Worm (Caenorhabditis elegans) whole organism, L2 larva: ENCODE data around the gene F46B3.15.

Experiments
- R02D3.7 ChIP-seq: fragments of 150-350 bp; optimal IDR thresholded peaks from 2 replicates; lab custom pipeline; 2014; ENCODE audit warnings: missing biosample characterization, missing genetic modification characterization
- ZK546.5 ChIP-seq: sonication (generic microtip); optimal IDR thresholded peaks from 2 replicates; lab custom pipeline; 2017; ENCODE audit warnings: missing biosample characterization, missing genetic modification characterization
- ceh-16 ChIP-seq: fragments of 150-350 bp; optimal IDR thresholded peaks from 2 replicates; lab custom pipeline; 2014; ENCODE audit warnings: missing biosample characterization, missing genetic modification characterization
- egl-27 ChIP-seq: sonication (generic microtip); optimal IDR thresholded peaks from 3 replicates; lab custom pipeline; 2017; ENCODE audit warnings: missing biosample characterization, missing genetic modification reagents, missing genetic modification characterization
- elt-3 ChIP-seq: sonication (generic microtip); optimal IDR thresholded peaks from 2 replicates; lab custom pipeline; 2017; ENCODE audit warnings: missing biosample characterization, missing genetic modification characterization
- nhr-11 ChIP-seq: fragments of 150-350 bp; optimal IDR thresholded peaks from 2 replicates; lab custom pipeline; 2014; ENCODE audit warnings: missing biosample characterization, missing genetic modification characterization
- nhr-12 ChIP-seq: fragments of 150-350 bp; optimal IDR thresholded peaks from 2 replicates; lab custom pipeline; 2014; ENCODE audit warnings: missing biosample characterization, missing genetic modification characterization
- nhr-23 ChIP-seq: fragments of 150-350 bp; optimal IDR thresholded peaks from 2 replicates; lab custom pipeline; 2014; ENCODE audit warnings: missing biosample characterization, missing genetic modification reagents, missing genetic modification characterization
- nhr-25 ChIP-seq: fragments of 150-350 bp; sonication (generic microtip); optimal IDR thresholded peaks from 3 replicates; lab custom pipeline; 2014; ENCODE audit warnings: missing biosample characterization, missing genetic modification characterization
- sem-4 ChIP-seq: fragments of 150-350 bp; optimal IDR thresholded peaks from 2 replicates; lab custom pipeline; 2014; ENCODE audit warnings: missing biosample characterization, missing genetic modification reagents, missing genetic modification characterization
- skn-1 ChIP-seq: sonication (generic microtip); optimal IDR thresholded peaks from 2 replicates; lab custom pipeline; 2017; ENCODE audit warnings: missing biosample characterization, missing genetic modification characterization
- snpc-4 ChIP-seq: fragments of 150-350 bp; optimal IDR thresholded peaks from 2 replicates; lab custom pipeline; 2014; ENCODE audit warnings: missing biosample characterization, missing genetic modification characterization
- zag-1 ChIP-seq: fragments of 150-350 bp; optimal IDR thresholded peaks from 2 replicates; lab custom pipeline; 2014; ENCODE audit warnings: missing biosample characterization, missing genetic modification characterization
- ztf-4 ChIP-seq: fragments of 150-350 bp; optimal IDR thresholded peaks from 2 replicates; lab custom pipeline; 2014; ENCODE audit warnings: missing biosample characterization, missing genetic modification characterization

F46B3.15 gene

DNA sequence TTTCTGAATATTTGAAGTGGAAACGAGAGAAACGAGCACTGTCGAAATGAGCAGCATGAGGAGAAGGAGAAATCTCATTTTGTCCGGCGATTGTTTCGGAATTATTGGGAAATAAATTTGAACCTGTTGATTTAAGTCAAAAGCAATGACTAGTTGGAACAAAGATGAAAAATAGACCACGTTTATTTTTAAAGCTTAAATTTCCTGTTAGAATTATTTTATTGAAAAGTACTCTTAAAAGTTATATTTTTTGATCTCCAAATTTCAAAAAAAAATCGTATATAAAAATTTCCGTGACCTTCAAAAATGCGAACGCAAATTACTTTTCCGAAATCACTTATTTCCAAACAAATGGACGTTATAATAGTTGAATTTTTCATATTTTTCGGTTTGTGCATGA, 37.9 kb downstream of the F46B3.15 start, which contains the start of gene F26F2.11:
F26F2.11 (minus strand) TSS at position 101 of the 400 bp plus-strand sequence.
- TF ChIP-seq ceh-16 (tag; lab: Kevin White, UChicago) (no peak), sem-4 (tag; lab: Kevin White, UChicago) (no peak), nhr-11 (tag; lab: Kevin White, UChicago) (no peak), nhr-25 (no peak), R02D3.7 (tag; lab: Kevin White, UChicago) (no peak), zag-1 (tag; lab: Kevin White, UChicago) (no peak), egl-27 (no peak), nhr-23 (no peak), nhr-12 (tag; lab: Kevin White, UChicago) (no peak)

DNA sequence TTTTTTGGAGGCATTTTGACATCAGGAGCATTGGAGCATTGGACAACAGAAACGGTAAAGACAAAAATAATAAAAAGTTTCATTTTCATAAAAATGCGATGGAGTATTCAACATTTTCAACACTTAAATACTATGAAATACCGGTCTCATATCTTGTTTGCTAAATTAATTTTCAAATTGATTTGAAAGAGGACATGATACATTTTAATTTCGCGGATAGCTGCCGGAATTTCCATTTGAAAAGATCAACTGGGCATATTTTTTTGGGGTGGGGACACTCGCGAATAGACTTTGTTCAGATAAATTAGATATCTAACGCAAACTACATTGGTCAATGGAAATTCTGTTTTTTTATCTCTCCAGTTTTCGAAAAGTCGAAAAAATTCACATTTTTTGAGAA, 38.8 kb downstream of the F46B3.15 start, which contains the start of gene F26F2.10:
F26F2.10 (minus strand) TSS at position 101 of the 400 bp plus-strand sequence.
- TF ChIP-seq ztf-4 (tag; lab: Kevin White, UChicago) (no peak), snpc-4 (tag; lab: Kevin White, UChicago) (no peak), ZK546.5 (no peak), skn-1 (tag; lab: Kevin White, UChicago) (no peak), elt-3 (tag; lab: Kevin White, UChicago) (no peak)
